Fruit fly (Drosophila melanogaster) whole organism, embryonic: Measurements from ENCODE around the gene Myo31DF.

Source experiments
- Ada2b ChIP-seq: fragments of 200-800 bp; sonication (Bioruptor generic); IDR thresholded peaks from 2 replicates; pipeline ENCODE4 v1.3.6; 2022; ENCODE audit warnings: missing biosample characterization, missing genetic modification characterization
- CG10209 ChIP-seq: fragments of 200-800 bp; sonication (Bioruptor generic); optimal IDR thresholded peaks from 3 replicates; lab custom pipeline; 2017; ENCODE audit warnings: missing biosample characterization, mild to moderate bottlenecking, missing genetic modification characterization, missing genetic modification reagents
- CG1024 ChIP-seq: fragments of 200-800 bp; sonication (Bioruptor generic); IDR thresholded peaks from 2 replicates; pipeline ENCODE4 v1.3.6; 2022; ENCODE audit warnings: missing biosample characterization, missing genetic modification characterization
- CG10274 ChIP-seq: fragments of 200-800 bp; sonication (Bioruptor generic); optimal IDR thresholded peaks from 3 replicates; lab custom pipeline; 2017; ENCODE audit warnings: missing biosample characterization, mild to moderate bottlenecking, missing genetic modification characterization
- CG11093 ChIP-seq: fragments of 200-800 bp; sonication (Bioruptor generic); IDR thresholded peaks from 3 replicates; pipeline ENCODE4 v1.3.6; 2022; ENCODE audit warnings: missing biosample characterization, missing genetic modification characterization
- CG12769 ChIP-seq: fragments of 200-800 bp; sonication (Bioruptor generic); optimal IDR thresholded peaks from 2 replicates; lab custom pipeline; 2019; ENCODE audit warnings: missing biosample characterization, mild to moderate bottlenecking, missing genetic modification characterization, moderate library complexity
- CG12942 ChIP-seq: fragments of 200-800 bp; sonication (Bioruptor generic); optimal IDR thresholded peaks from 3 replicates; lab custom pipeline; 2016; ENCODE audit warnings: missing biosample characterization, missing genetic modification characterization
- CG13123 ChIP-seq: fragments of 200-800 bp; sonication (Bioruptor generic); optimal IDR thresholded peaks from 2 replicates; lab custom pipeline; 2016; ENCODE audit warnings: missing biosample characterization, missing genetic modification characterization
- CG15073 ChIP-seq: fragments of 200-800 bp; sonication (Bioruptor generic); optimal IDR thresholded peaks from 2 replicates; lab custom pipeline; 2016; ENCODE audit warnings: missing biosample characterization, missing genetic modification characterization
- CG18011 ChIP-seq: fragments of 200-800 bp; sonication (Bioruptor generic); optimal IDR thresholded peaks from 2 replicates; lab custom pipeline; 2017; ENCODE audit warnings: missing biosample characterization, missing genetic modification characterization, mild to moderate bottlenecking, moderate library complexity, missing genotype
- CG18476 ChIP-seq: fragments of 200-800 bp; sonication (Bioruptor generic); optimal IDR thresholded peaks from 2 replicates; lab custom pipeline; 2016; ENCODE audit warnings: missing biosample characterization, mild to moderate bottlenecking, missing genetic modification characterization
- CG18619 ChIP-seq: fragments of 200-800 bp; sonication (Bioruptor generic); optimal IDR thresholded peaks from 3 replicates; lab custom pipeline; 2017; ENCODE audit warnings: missing biosample characterization, mild to moderate bottlenecking, missing genetic modification characterization
- CG2889 ChIP-seq: fragments of 200-800 bp; sonication (Bioruptor generic); IDR thresholded peaks from 3 replicates; pipeline ENCODE4 v1.3.6; 2022; ENCODE audit warnings: missing biosample characterization, missing genetic modification characterization
- CG30020 ChIP-seq: fragments of 200-800 bp; optimal IDR thresholded peaks from 2 replicates; lab custom pipeline; 2019; ENCODE audit warnings: missing biosample characterization, mild to moderate bottlenecking, missing genetic modification characterization, moderate library complexity
- CG31388 ChIP-seq: fragments of 200-800 bp; sonication (Bioruptor generic); optimal IDR thresholded peaks from 2 replicates; lab custom pipeline; 2016; ENCODE audit warnings: missing biosample characterization, missing genetic modification characterization
- CG3163 ChIP-seq: fragments of 200-800 bp; sonication (Bioruptor generic); optimal IDR thresholded peaks from 3 replicates; lab custom pipeline; 2016; ENCODE audit warnings: missing biosample characterization, missing genetic modification characterization
- CG34224 ChIP-seq: fragments of 200-800 bp; sonication (Bioruptor generic); IDR thresholded peaks from 3 replicates; pipeline ENCODE4 v1.3.6; 2022; ENCODE audit warnings: missing biosample characterization, missing genetic modification characterization; ENCODE audit not compliant: partially characterized antibody
- CG4282 ChIP-seq: fragments of 200-800 bp; sonication (Bioruptor generic); optimal IDR thresholded peaks from 2 replicates; lab custom pipeline; 2016; ENCODE audit warnings: missing biosample characterization, missing genetic modification characterization
- CG5245 ChIP-seq: fragments of 200-800 bp; sonication (Bioruptor generic); optimal IDR thresholded peaks from 3 replicates; lab custom pipeline; 2016; ENCODE audit warnings: missing biosample characterization, missing genetic modification characterization
- CG6654 ChIP-seq: fragments of 200-800 bp; sonication (Bioruptor generic); optimal IDR thresholded peaks from 2 replicates; lab custom pipeline; 2017; ENCODE audit warnings: missing biosample characterization, mild to moderate bottlenecking, missing genetic modification characterization
- CG6765 ChIP-seq: fragments of 200-800 bp; sonication (Bioruptor generic); optimal IDR thresholded peaks from 3 replicates; lab custom pipeline; 2017; ENCODE audit warnings: missing biosample characterization, mild to moderate bottlenecking, missing genetic modification characterization
- CG7357 ChIP-seq: fragments of 200-800 bp; sonication (Bioruptor generic); IDR thresholded peaks from 3 replicates; pipeline ENCODE4 v1.3.6; 2022; ENCODE audit warnings: missing biosample characterization, missing genetic modification characterization
- CG7745 ChIP-seq: fragments of 200-800 bp; sonication (Bioruptor generic); optimal IDR thresholded peaks from 2 replicates; lab custom pipeline; 2018; ENCODE audit warnings: missing biosample characterization, mild to moderate bottlenecking, missing genetic modification characterization, moderate library complexity
- CG8388 ChIP-seq: fragments of 200-800 bp; sonication (Bioruptor generic); optimal IDR thresholded peaks from 2 replicates; lab custom pipeline; 2019; ENCODE audit warnings: missing biosample characterization, mild to moderate bottlenecking, missing genetic modification characterization, moderate library complexity
- CG8944 ChIP-seq: fragments of 200-800 bp; sonication (Bioruptor generic); optimal IDR thresholded peaks from 3 replicates; lab custom pipeline; 2016; ENCODE audit warnings: missing biosample characterization, missing genetic modification characterization
- CHES-1-like ChIP-seq: fragments of 200-800 bp; sonication (Bioruptor generic); optimal IDR thresholded peaks from 2 replicates; lab custom pipeline; 2016; ENCODE audit warnings: missing biosample characterization, missing genetic modification characterization
- CkIIα-i1 ChIP-seq: fragments of 200-800 bp; sonication (Bioruptor generic); IDR thresholded peaks from 2 replicates; pipeline ENCODE4 v1.3.6; 2022; ENCODE audit warnings: missing biosample characterization, missing genetic modification characterization
- CrebB ChIP-seq: fragments of 200-800 bp; sonication (Bioruptor generic); optimal IDR thresholded peaks from 3 replicates; lab custom pipeline; 2018; ENCODE audit warnings: missing biosample characterization, mild to moderate bottlenecking, missing genetic modification characterization
- Dip3 ChIP-seq: fragments of 200-800 bp; sonication (Bioruptor generic); optimal IDR thresholded peaks from 3 replicates; lab custom pipeline; 2016; ENCODE audit warnings: missing biosample characterization, missing genetic modification characterization
- Meics ChIP-seq: fragments of 200-800 bp; sonication (Bioruptor generic); optimal IDR thresholded peaks from 2 replicates; lab custom pipeline; 2017; ENCODE audit warnings: missing biosample characterization, mild to moderate bottlenecking, missing genetic modification characterization
- NC2α ChIP-seq: fragments of 200-800 bp; sonication (Bioruptor generic); optimal IDR thresholded peaks from 2 replicates; lab custom pipeline; 2016; ENCODE audit warnings: missing biosample characterization, missing genetic modification characterization
- Nf-YC ChIP-seq: fragments of 200-800 bp; optimal IDR thresholded peaks from 3 replicates; lab custom pipeline; 2019; ENCODE audit warnings: missing biosample characterization, mild to moderate bottlenecking, missing genetic modification characterization, moderate library complexity
- NfI ChIP-seq: fragments of 200-800 bp; sonication (Bioruptor generic); optimal IDR thresholded peaks from 3 replicates; lab custom pipeline; 2018; ENCODE audit warnings: missing biosample characterization, mild to moderate bottlenecking, missing genetic modification characterization, moderate library complexity
- PHDP ChIP-seq: fragments of 200-800 bp; sonication (Bioruptor generic); optimal IDR thresholded peaks from 3 replicates; lab custom pipeline; 2018; ENCODE audit warnings: missing biosample characterization, mild to moderate bottlenecking, missing genetic modification characterization, moderate library complexity
- Taf1 ChIP-seq: fragments of 200-800 bp; sonication (Bioruptor generic); IDR thresholded peaks from 2 replicates; pipeline ENCODE4 v1.3.6; 2022; ENCODE audit warnings: missing biosample characterization, missing genetic modification characterization
- caup ChIP-seq: fragments of 200-800 bp; sonication (Bioruptor generic); optimal IDR thresholded peaks from 3 replicates; lab custom pipeline; 2017; ENCODE audit warnings: missing biosample characterization, mild to moderate bottlenecking, missing genetic modification characterization, moderate library complexity; ENCODE audit not compliant: severe bottlenecking
- chinmo ChIP-seq: fragments of 200-800 bp; sonication (Bioruptor generic); IDR thresholded peaks from 4 replicates; pipeline ENCODE4 v1.3.6; 2022; ENCODE audit warnings: missing biosample characterization, missing genetic modification characterization; ENCODE audit not compliant: partially characterized antibody
- croc ChIP-seq: fragments of 200-800 bp; sonication (Bioruptor generic); conservative IDR thresholded peaks from 3 replicates; pipeline ENCODE4 v1.3.6; 2022; ENCODE audit warnings: missing biosample characterization, missing genetic modification characterization
- dan ChIP-seq: fragments of 200-800 bp; sonication (Bioruptor generic); IDR thresholded peaks from 2 replicates; pipeline ENCODE4 v1.3.6; 2022; ENCODE audit warnings: missing biosample characterization, missing genetic modification characterization
- esg ChIP-seq: fragments of 200-800 bp; sonication (Bioruptor generic); conservative IDR thresholded peaks from 2 replicates; pipeline ENCODE4 v1.3.6; 2022; ENCODE audit warnings: missing biosample characterization, missing genetic modification characterization
- h ChIP-seq: fragments of >200 bp; optimal IDR thresholded peaks from 2 replicates; lab custom pipeline; 2017
- hth ChIP-seq: fragments of >200 bp; optimal IDR thresholded peaks from 2 replicates; lab custom pipeline; 2017; ENCODE audit warnings: inconsistent platforms
- jing ChIP-seq: fragments of 200-800 bp; sonication (Bioruptor generic); optimal IDR thresholded peaks from 2 replicates; lab custom pipeline; 2018; ENCODE audit warnings: missing biosample characterization, mild to moderate bottlenecking, missing genetic modification characterization
- row ChIP-seq: fragments of 200-800 bp; sonication (Bioruptor generic); IDR thresholded peaks from 3 replicates; pipeline ENCODE4 v1.3.6; 2022; ENCODE audit warnings: missing biosample characterization, missing genetic modification characterization
- sd ChIP-seq: fragments of 200-800 bp; sonication (Bioruptor generic); optimal IDR thresholded peaks from 3 replicates; lab custom pipeline; 2018; ENCODE audit warnings: missing biosample characterization, mild to moderate bottlenecking, missing genetic modification characterization, moderate library complexity
- sob ChIP-seq: fragments of 200-800 bp; sonication (Bioruptor generic); IDR thresholded peaks from 2 replicates; pipeline ENCODE4 v1.3.6; 2022; ENCODE audit warnings: missing biosample characterization, missing genetic modification characterization
- twi ChIP-seq: fragments of 200-800 bp; optimal IDR thresholded peaks from 2 replicates; lab custom pipeline; 2019; ENCODE audit warnings: missing biosample characterization, mild to moderate bottlenecking, missing genetic modification characterization, moderate library complexity
- unc-4 ChIP-seq: fragments of 200-800 bp; sonication (Bioruptor generic); IDR thresholded peaks from 2 replicates; pipeline ENCODE4 v1.3.6; 2022; ENCODE audit warnings: missing biosample characterization, missing genetic modification characterization; ENCODE audit not compliant: partially characterized antibody

Gene Myo31DF

dm6 chr2L:10526953-10527584 is 20.5 kb upstream of the Myo31DF start, which contains the start of gene Lip4 (continued):
- no peak for TF ChIP-seq NC2α
- no peak for TF ChIP-seq h
- TF ChIP-seq CG7357 (GFP tag; lab: Robert Waterston, UW) = 0 out of 3 replicates have a peak, but pooled peaks have one; percentile 30
- peak; percentile 72 for TF ChIP-seq CG6765 (GFP tag; lab: Kevin White, UChicago)
- TF ChIP-seq Taf1 (GFP tag; lab: Robert Waterston, UW) = no peak; the same call in 1 of the 2 replicates
- TF ChIP-seq CG15073 = peak; percentile 32
- peak; percentile 65 for TF ChIP-seq CG1024 (GFP tag; lab: Robert Waterston, UW)
- peak; percentile 23 for TF ChIP-seq Dip3 (GFP tag; lab: Kevin White, UChicago)
- no peak for TF ChIP-seq CG3163 (GFP tag; lab: Kevin White, UChicago)
- 0 out of 3 replicates have a peak, but pooled peaks have one; percentile 50 for TF ChIP-seq CG11093 (GFP tag; lab: Robert Waterston, UW)
- no peak for TF ChIP-seq CG34224 (GFP tag; lab: Robert Waterston, UW)
- TF ChIP-seq CG13123 = peak; percentile 59
- no peak for TF ChIP-seq CG8944 (GFP tag; lab: Kevin White, UChicago)
- TF ChIP-seq sd (tag; lab: Kevin White, UChicago) = peak; percentile 45
- TF ChIP-seq unc-4 (GFP tag; lab: Robert Waterston, UW) = no peak
- TF ChIP-seq jing (GFP tag; lab: Kevin White, UChicago) = peak; percentile 24
- peak; percentile 9 for TF ChIP-seq twi (tag; lab: Kevin White, UChicago)
- peak; percentile 65 for TF ChIP-seq caup
- no peak for TF ChIP-seq CG10274 (GFP tag; lab: Kevin White, UChicago)
- no peak for TF ChIP-seq CG4282
- peak; percentile 76; the same call in 2 of the 4 replicates for TF ChIP-seq chinmo (GFP tag; lab: Robert Waterston, UW)
- peak; percentile 75 for TF ChIP-seq CG12769

- TF ChIP-seq CG11093 (GFP tag; lab: Robert Waterston, UW) = peak; percentile 68; the same call in 1 of the 3 replicates
- TF ChIP-seq CG2889 (GFP tag; lab: Robert Waterston, UW) = 0 out of 3 replicates have a peak, but pooled peaks have one; percentile 41
- TF ChIP-seq CrebB (tag; lab: Kevin White, UChicago) = no peak
- TF ChIP-seq Ada2b (GFP tag; lab: Robert Waterston, UW) = peak; percentile 46
- TF ChIP-seq NfI = peak; percentile 28
- TF ChIP-seq CG7745 (tag; lab: Kevin White, UChicago) = no peak
- peak; percentile 17 for TF ChIP-seq CG12942 (GFP tag; lab: Kevin White, UChicago)
- TF ChIP-seq Nf-YC (tag; lab: Kevin White, UChicago) = no peak
- TF ChIP-seq CG6654 (GFP tag; lab: Kevin White, UChicago) = no peak
- peak; percentile 73 for TF ChIP-seq CG12769
- no peak for TF ChIP-seq CG30020
- no peak; the same call in 2 of the 3 replicates for TF ChIP-seq croc (GFP tag; lab: Robert Waterston, UW)
- TF ChIP-seq CkIIα-i1 (GFP tag; lab: Robert Waterston, UW) = no peak
- TF ChIP-seq CG5245 (GFP tag; lab: Kevin White, UChicago) = peak; percentile 31
- peak; percentile 78 for TF ChIP-seq Meics (GFP tag; lab: Kevin White, UChicago)
- peak; percentile 68; the same call in 1 of the 2 replicates for TF ChIP-seq sob (GFP tag; lab: Robert Waterston, UW)
- TF ChIP-seq dan (GFP tag; lab: Robert Waterston, UW) = no peak
- TF ChIP-seq CG8388 = peak; percentile 21
- no peak for TF ChIP-seq hth (lab: Kevin White, UChicago)
- TF ChIP-seq row (GFP tag; lab: Robert Waterston, UW) = peak; percentile 84
- peak; percentile 18 for TF ChIP-seq CG31388 (GFP tag; lab: Kevin White, UChicago)
- TF ChIP-seq CG18619 (GFP tag; lab: Kevin White, UChicago) = peak; percentile 59
- peak; percentile 10 for TF ChIP-seq CG18011 (GFP tag; lab: Kevin White, UChicago)
- peak; percentile 55 for TF ChIP-seq PHDP (tag; lab: Kevin White, UChicago)
- no peak for TF ChIP-seq CHES-1-like
- peak; percentile 36; the same call in 1 of the 2 replicates for TF ChIP-seq esg (GFP tag; lab: Robert Waterston, UW)
- no peak for TF ChIP-seq CG18476 (GFP tag; lab: Kevin White, UChicago)
- peak; percentile 74 for TF ChIP-seq CG10209 (GFP tag; lab: Kevin White, UChicago)
Measured at dm6 chr2L:10522174-10522893, 15.8 kb upstream of the Myo31DF start.
